Fruit fly (Drosophila melanogaster) whole organism, adult: ENCODE measurements around the gene Ddx56.

Source experiments
- CG11617 ChIP-seq: fragments of 200-800 bp; sonication (Bioruptor generic); optimal IDR thresholded peaks from 2 replicates; lab custom pipeline; 2017; ENCODE audit warnings: mild to moderate bottlenecking, missing biosample characterization, missing genetic modification reagents, missing genetic modification characterization
- CG33017 ChIP-seq: fragments of 200-800 bp; sonication (Bioruptor generic); optimal IDR thresholded peaks from 2 replicates; lab custom pipeline; 2018; ENCODE audit warnings: missing biosample characterization, mild to moderate bottlenecking, missing genetic modification characterization, moderate library complexity
- CG7101 ChIP-seq: fragments of 200-800 bp; sonication (Bioruptor generic); optimal IDR thresholded peaks from 2 replicates; lab custom pipeline; 2018; ENCODE audit warnings: missing biosample characterization, mild to moderate bottlenecking, missing genetic modification characterization, moderate library complexity
- Crg-1 ChIP-seq: fragments of 200-800 bp; sonication (Bioruptor generic); optimal IDR thresholded peaks from 2 replicates; lab custom pipeline; 2016; ENCODE audit warnings: missing biosample characterization, missing genetic modification characterization
- Hr96 ChIP-seq: fragments of 200-800 bp; sonication (Bioruptor generic); optimal IDR thresholded peaks from 2 replicates; lab custom pipeline; 2016; ENCODE audit warnings: missing biosample characterization, missing genetic modification characterization
- bab1 ChIP-seq: fragments of 200-800 bp; sonication (Bioruptor generic); optimal IDR thresholded peaks from 3 replicates; lab custom pipeline; 2019; ENCODE audit warnings: missing biosample characterization, mild to moderate bottlenecking, missing genetic modification characterization, moderate library complexity
- kay ChIP-seq: fragments of 200-800 bp; sonication (Bioruptor generic); peaks from one replicate; lab custom pipeline; 2016; ENCODE audit warnings: missing biosample characterization, missing genetic modification characterization, borderline replicate concordance

dm6 chrX:21345036-21345500, 42.7 kb downstream of the Ddx56 start, which contains the start of gene dod:
- TF ChIP-seq kay (GFP tag; lab: Kevin White, UChicago) = no peak
- peak; percentile 1 for TF ChIP-seq CG33017
- peak; percentile 77 for TF ChIP-seq bab1 (GFP tag; lab: Kevin White, UChicago)
- TF ChIP-seq CG11617 (GFP tag; lab: Kevin White, UChicago) = peak; percentile 40
- no peak for TF ChIP-seq Crg-1 (GFP tag; lab: Kevin White, UChicago)
- no peak for TF ChIP-seq Hr96 (GFP tag; lab: Kevin White, UChicago)
- peak; percentile 56 for TF ChIP-seq CG7101 (tag; lab: Kevin White, UChicago)
